Worm (Caenorhabditis elegans): ENCODE data around the gene npr-20.

The npr-20 gene

DNA sequence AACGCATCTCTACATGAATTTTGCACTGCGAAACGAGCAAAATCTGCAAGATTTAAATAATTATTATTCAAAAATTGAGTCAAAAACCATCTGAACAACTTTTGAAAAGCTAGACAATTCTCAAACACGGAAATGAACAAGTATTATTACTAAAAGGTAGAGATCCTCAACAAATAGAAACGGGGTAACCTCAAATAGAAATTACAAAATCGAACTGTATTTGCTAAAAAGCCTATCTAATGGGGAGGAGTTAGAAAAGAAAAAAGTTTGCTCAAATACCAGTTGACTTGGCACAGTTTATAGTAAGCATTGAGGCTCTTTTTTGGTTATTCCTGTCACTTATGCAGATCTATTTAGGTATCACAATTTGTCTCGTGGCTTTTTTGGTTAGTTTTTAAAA lies 39.2 kb downstream of the npr-20 start, which contains the start of gene nas-25:
Gene nas-25, plus strand, starts transcription at position 301 of the 400 bp plus-strand sequence.
- TF ChIP-seq fax-1 (tag; optimal IDR thresholded peaks at IDR 0.05) (no peak), tbx-2 (tag; optimal IDR thresholded peaks at IDR 0.05) (no peak), T23F11.4 (GFP tag; optimal IDR thresholded peaks at IDR 0.05) (no peak)

DNA sequence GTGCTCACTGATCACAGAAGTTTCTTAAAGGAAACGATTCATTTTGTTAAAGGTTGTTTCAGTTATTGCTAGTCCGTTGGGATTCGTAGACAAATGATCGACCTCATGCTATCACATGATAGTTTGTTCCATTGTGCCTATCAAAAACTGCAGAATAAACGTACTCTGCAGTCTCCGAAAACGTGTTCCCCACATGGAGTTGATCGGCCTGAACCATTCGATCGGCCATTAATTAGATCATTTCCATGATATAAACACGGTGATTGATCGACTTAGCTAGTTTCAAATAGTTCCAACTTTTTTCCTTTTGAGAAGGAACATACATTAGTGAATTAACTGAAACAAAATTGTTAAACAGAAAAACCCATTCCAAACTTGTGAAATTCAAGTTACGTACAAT lies 42.3 kb downstream of the npr-20 start:
- no peak for TF ChIP-seq pha-2 (tag; optimal IDR thresholded peaks at IDR 0.05)
- no peak for TF ChIP-seq ceh-9 (tag; optimal IDR thresholded peaks at IDR 0.05)
- no peak for TF ChIP-seq tbx-7 (tag; optimal IDR thresholded peaks at IDR 0.05)
- no peak for TF ChIP-seq nfya-1 (tag; optimal IDR thresholded peaks at IDR 0.05)
- no peak for TF ChIP-seq pax-1 (tag; optimal IDR thresholded peaks at IDR 0.05)
- no peak for TF ChIP-seq T23F11.4 (GFP tag; optimal IDR thresholded peaks at IDR 0.05)
- TF ChIP-seq K09A11.1 (tag; optimal IDR thresholded peaks at IDR 0.05; ENCODE audit: insufficient read depth), result no peak
- TF ChIP-seq ceh-48 (tag; optimal IDR thresholded peaks at IDR 0.05), result no peak
- TF ChIP-seq mec-3 (tag; optimal IDR thresholded peaks at IDR 0.05; ENCODE audit: borderline replicate concordance), result no peak
- no peak for TF ChIP-seq nhr-11 (tag; optimal IDR thresholded peaks at IDR 0.05)
- TF ChIP-seq unc-55 (GFP tag; optimal IDR thresholded peaks at IDR 0.05), result no peak
- no peak for TF ChIP-seq hlh-8 (tag; optimal IDR thresholded peaks at IDR 0.05)
- no peak for TF ChIP-seq tbx-2 (tag; optimal IDR thresholded peaks at IDR 0.05)
- TF ChIP-seq ceh-14 (tag; optimal IDR thresholded peaks at IDR 0.05), result no peak
- no peak for TF ChIP-seq unc-3 (GFP tag; conservative IDR thresholded peaks at IDR 0.05)
- no peak for TF ChIP-seq unc-3 (tag; optimal IDR thresholded peaks at IDR 0.05)
- no peak for TF ChIP-seq ama-1 (optimal IDR thresholded peaks at IDR 0.05)
- TF ChIP-seq ceh-2 (tag; optimal IDR thresholded peaks at IDR 0.05), result no peak
- no peak for TF ChIP-seq fkh-10 (GFP tag; optimal IDR thresholded peaks at IDR 0.05)
- TF ChIP-seq madf-2 (tag; optimal IDR thresholded peaks at IDR 0.05), result no peak
- TF ChIP-seq Y22D7AL.16 (tag; optimal IDR thresholded peaks at IDR 0.05), result no peak

DNA sequence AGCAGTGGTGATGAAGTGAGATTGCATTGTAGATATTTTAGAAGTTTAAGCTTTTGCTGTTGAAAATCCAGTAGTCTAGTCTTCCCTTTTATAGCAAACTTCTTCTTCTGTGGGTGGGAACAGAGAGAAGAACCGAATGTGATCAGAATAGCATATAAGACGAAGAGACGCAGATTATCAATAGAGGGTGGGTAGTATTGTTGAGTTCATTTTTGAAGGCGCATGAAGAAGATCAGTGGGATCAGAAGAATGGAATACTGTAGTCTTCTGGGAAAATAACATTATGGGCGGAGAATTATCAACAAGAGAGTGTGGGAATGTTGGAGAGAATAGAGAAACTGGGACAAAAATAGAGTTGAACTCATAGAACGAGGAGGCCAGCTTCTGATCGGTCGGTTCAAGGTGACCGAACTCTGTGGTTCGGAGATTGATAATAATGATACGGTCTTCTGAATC lies 43.8 kb downstream of the npr-20 start, which contains the start of gene F46C5.1:
Gene F46C5.1, minus strand, starts transcription at position 51 of the 456 bp plus-strand sequence.
- TF ChIP-seq ztf-16 (tag; optimal IDR thresholded peaks at IDR 0.05) (no peak), C38D4.7 (GFP tag; optimal IDR thresholded peaks at IDR 0.05) (no peak), rnt-1 (tag; optimal IDR thresholded peaks at IDR 0.05) (no peak), hlh-30 (tag; optimal IDR thresholded peaks at IDR 0.05; ENCODE audit: insufficient read depth) (no peak), ref-2 (tag; optimal IDR thresholded peaks at IDR 0.05) (no peak), unc-42 (tag; optimal IDR thresholded peaks at IDR 0.05) (no peak), madf-2 (tag; optimal IDR thresholded peaks at IDR 0.05) (no peak), ceh-19 (GFP tag; optimal IDR thresholded peaks at IDR 0.05) (no peak), pha-4 (tag; optimal IDR thresholded peaks at IDR 0.05) (no peak), T23F11.4 (GFP tag; optimal IDR thresholded peaks at IDR 0.05) (no peak), pros-1 (tag; optimal IDR thresholded peaks at IDR 0.05) (no peak), K09A11.1 (tag; optimal IDR thresholded peaks at IDR 0.05; ENCODE audit: insufficient read depth) (no peak), elt-4 (tag; optimal IDR thresholded peaks at IDR 0.05) (no peak), ceh-45 (GFP tag; IDR thresholded peaks at IDR 0.05) (no peak), ama-1 (optimal IDR thresholded peaks at IDR 0.05) (no peak), lim-6 (tag; optimal IDR thresholded peaks at IDR 0.05) (no peak), dve-1 (tag; optimal IDR thresholded peaks at IDR 0.05) (no peak), ceh-9 (tag; optimal IDR thresholded peaks at IDR 0.05) (no peak)

DNA sequence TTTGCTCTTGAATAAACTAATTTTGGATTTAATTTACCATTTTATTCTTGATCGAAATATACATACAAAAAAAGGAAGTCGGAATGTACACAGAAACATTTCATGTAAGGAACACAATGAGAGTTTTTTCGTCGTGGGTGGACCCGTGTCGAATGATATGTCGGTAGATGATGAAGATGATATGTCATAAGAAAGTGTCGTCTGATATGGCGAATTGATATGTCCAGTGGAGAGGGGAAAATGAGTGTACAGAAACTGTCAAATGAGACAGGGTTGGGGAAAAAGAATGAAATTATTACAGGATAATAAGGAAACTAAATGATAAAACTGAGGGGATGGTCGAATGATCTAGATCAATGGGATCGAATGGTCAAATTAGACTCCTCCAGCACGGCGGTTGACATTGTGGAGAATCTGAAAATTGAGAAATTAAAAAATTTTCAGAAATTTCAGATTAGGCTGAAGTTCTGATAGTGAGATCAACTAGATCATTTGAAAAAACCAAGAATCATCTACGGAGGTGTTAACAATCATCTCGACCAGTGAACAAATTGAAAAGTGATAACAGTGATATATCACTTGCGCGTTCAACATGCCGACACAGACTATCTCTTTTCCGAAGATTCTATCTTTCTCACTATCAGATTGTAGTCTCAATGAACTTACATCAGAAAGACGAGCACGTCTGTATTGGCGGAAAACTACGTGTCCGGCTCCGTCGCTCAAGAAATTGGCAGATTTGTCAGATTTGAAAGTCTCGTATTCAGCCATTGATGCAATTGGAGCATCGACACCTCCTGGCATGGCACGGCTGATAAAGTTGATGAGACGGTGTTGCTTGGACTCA lies 44.6 kb downstream of the npr-20 start:
- no peak for TF ChIP-seq ceh-34 (tag; optimal IDR thresholded peaks at IDR 0.05)
- TF ChIP-seq madf-2 (tag; optimal IDR thresholded peaks at IDR 0.05), result no peak
- TF ChIP-seq ets-4 (tag; optimal IDR thresholded peaks at IDR 0.05), result no peak
- peak; percentile 32 for TF ChIP-seq elt-2 (tag; optimal IDR thresholded peaks at IDR 0.05)
